Fruit fly (Drosophila melanogaster): Measurements from ENCODE around the gene CG13738.

The CG13738 gene

dm6 chr3L:13934902-13935301 lies 38.4 kb downstream of the CG13738 start (continued):
- no peak for TF ChIP-seq CG6272 (GFP tag; IDR thresholded peaks at IDR 0.05)
- peak; percentile 16 for TF ChIP-seq CG34376 (GFP tag; optimal IDR thresholded peaks at IDR 0.05)
- peak; percentile 43 for TF ChIP-seq Med (GFP tag)
- TF ChIP-seq CG5180 (GFP tag; optimal IDR thresholded peaks at IDR 0.05) = peak; percentile 79
- TF ChIP-seq Hand (GFP tag; optimal IDR thresholded peaks at IDR 0.05) = no peak
- no peak for TF ChIP-seq CG9797 (GFP tag; optimal IDR thresholded peaks at IDR 0.05)
- peak; percentile 57 for TF ChIP-seq sens (GFP tag)
- TF ChIP-seq CG12744 (GFP tag; optimal IDR thresholded peaks at IDR 0.05) = no peak
- peak; percentile 39 for TF ChIP-seq nom (GFP tag; optimal IDR thresholded peaks at IDR 0.05)
- no peak for TF ChIP-seq Sin3A (optimal IDR thresholded peaks at IDR 0.05)
- TF ChIP-seq CG3407 (GFP tag; optimal IDR thresholded peaks at IDR 0.05) = no peak
- TF ChIP-seq CG3163 (GFP tag; optimal IDR thresholded peaks at IDR 0.05) = peak; percentile 96
- TF ChIP-seq CG4360 (GFP tag; IDR thresholded peaks at IDR 0.05) = peak; percentile 68

- peak; percentile 18; the same call in 1 of the 3 replicates for TF ChIP-seq vnd (GFP tag; IDR thresholded peaks at IDR 0.05; ENCODE audit: partially characterized antibody)
- no peak for TF ChIP-seq tx (GFP tag; optimal IDR thresholded peaks at IDR 0.05)
- TF ChIP-seq nau (GFP tag; optimal IDR thresholded peaks at IDR 0.05) = no peak
- TF ChIP-seq MBD-R2 (GFP tag; IDR thresholded peaks at IDR 0.05) = peak; percentile 68
- peak; percentile 78 for TF ChIP-seq CG15479 (GFP tag; optimal IDR thresholded peaks at IDR 0.05)
- no peak for TF ChIP-seq CG10543 (GFP tag; optimal IDR thresholded peaks at IDR 0.05)
- peak; percentile 51 for TF ChIP-seq CG7786 (GFP tag; optimal IDR thresholded peaks at IDR 0.05)
- no peak for TF ChIP-seq C15 (GFP tag; IDR thresholded peaks at IDR 0.05)
- TF ChIP-seq gro (GFP tag; optimal IDR thresholded peaks at IDR 0.05) = no peak
- TF ChIP-seq tna (GFP tag; IDR thresholded peaks at IDR 0.05; ENCODE audit: partially characterized antibody) = no peak
- TF ChIP-seq twi (tag; optimal IDR thresholded peaks at IDR 0.05) = no peak
- TF ChIP-seq CG10274 (GFP tag; optimal IDR thresholded peaks at IDR 0.05) = no peak
- TF ChIP-seq CG18599 (GFP tag; optimal IDR thresholded peaks at IDR 0.05) = no peak
- peak; percentile 33 for TF ChIP-seq bab2 (GFP tag; optimal IDR thresholded peaks at IDR 0.05)
- TF ChIP-seq dimm (GFP tag; IDR thresholded peaks at IDR 0.05) = no peak
- TF ChIP-seq zfh2 (GFP tag; optimal IDR thresholded peaks at IDR 0.05) = peak; percentile 56
- peak; percentile 57 for TF ChIP-seq CG4424 (GFP tag; optimal IDR thresholded peaks at IDR 0.05)
- TF ChIP-seq E2f2 (GFP tag; IDR thresholded peaks at IDR 0.05) = no peak
- TF ChIP-seq CG7745 (tag; optimal IDR thresholded peaks at IDR 0.05) = no peak
- no peak for TF ChIP-seq ci (GFP tag; IDR thresholded peaks at IDR 0.05)
- TF ChIP-seq CG12236 (GFP tag; optimal IDR thresholded peaks at IDR 0.05) = no peak
- no peak for TF ChIP-seq CG11085 (GFP tag; IDR thresholded peaks at IDR 0.05)
- no peak for TF ChIP-seq Dip3 (GFP tag; optimal IDR thresholded peaks at IDR 0.05)
- no peak for TF ChIP-seq eve (GFP tag; optimal IDR thresholded peaks at IDR 0.05)
- peak; percentile 60 for TF ChIP-seq tin (GFP tag; optimal IDR thresholded peaks at IDR 0.05)
- no peak for TF ChIP-seq Bdp1 (GFP tag; optimal IDR thresholded peaks at IDR 0.05)
- TF ChIP-seq Hey (tag; optimal IDR thresholded peaks at IDR 0.05) = no peak
- peak; percentile 38; the same call in 1 of the 2 replicates for TF ChIP-seq CG6272 (GFP tag; IDR thresholded peaks at IDR 0.05)
- peak; percentile 43 for TF ChIP-seq CG13424 (tag; optimal IDR thresholded peaks at IDR 0.05)
- no peak for TF ChIP-seq ATbp (GFP tag; optimal IDR thresholded peaks at IDR 0.05)
- TF ChIP-seq Fer3 (tag; optimal IDR thresholded peaks at IDR 0.05) = no peak
- TF ChIP-seq CG15696 (tag; optimal IDR thresholded peaks at IDR 0.05) = peak; percentile 29
- peak; percentile 40 for TF ChIP-seq Meics (GFP tag; optimal IDR thresholded peaks at IDR 0.05)
- TF ChIP-seq nerfin-1 (tag; optimal IDR thresholded peaks at IDR 0.05) = no peak
- peak; percentile 14 for TF ChIP-seq cato (GFP tag; optimal IDR thresholded peaks at IDR 0.05; ENCODE audit: borderline replicate concordance)
- TF ChIP-seq sna (GFP tag; IDR thresholded peaks at IDR 0.05; ENCODE audit: partially characterized antibody) = no peak
- no peak for TF ChIP-seq emc (GFP tag; optimal IDR thresholded peaks at IDR 0.05)
Measured at dm6 chr3L:13928769-13929594, 44.3 kb downstream of the CG13738 start, which contains the start of the genes CG8833 and DCTN1-p150. Gene CG8833 (minus strand): TSS chr3L:13929000. Gene DCTN1-p150 (plus strand): TSS chr3L:13929387.

Measured in whole organism, embryonic.